Worm (Caenorhabditis elegans): Measurements from ENCODE around the gene Y41D4B.4.
A peak's percentile ranks its signal among the peaks of the same experiment; 100 is the strongest.

Y41D4B.4 gene

DNA sequence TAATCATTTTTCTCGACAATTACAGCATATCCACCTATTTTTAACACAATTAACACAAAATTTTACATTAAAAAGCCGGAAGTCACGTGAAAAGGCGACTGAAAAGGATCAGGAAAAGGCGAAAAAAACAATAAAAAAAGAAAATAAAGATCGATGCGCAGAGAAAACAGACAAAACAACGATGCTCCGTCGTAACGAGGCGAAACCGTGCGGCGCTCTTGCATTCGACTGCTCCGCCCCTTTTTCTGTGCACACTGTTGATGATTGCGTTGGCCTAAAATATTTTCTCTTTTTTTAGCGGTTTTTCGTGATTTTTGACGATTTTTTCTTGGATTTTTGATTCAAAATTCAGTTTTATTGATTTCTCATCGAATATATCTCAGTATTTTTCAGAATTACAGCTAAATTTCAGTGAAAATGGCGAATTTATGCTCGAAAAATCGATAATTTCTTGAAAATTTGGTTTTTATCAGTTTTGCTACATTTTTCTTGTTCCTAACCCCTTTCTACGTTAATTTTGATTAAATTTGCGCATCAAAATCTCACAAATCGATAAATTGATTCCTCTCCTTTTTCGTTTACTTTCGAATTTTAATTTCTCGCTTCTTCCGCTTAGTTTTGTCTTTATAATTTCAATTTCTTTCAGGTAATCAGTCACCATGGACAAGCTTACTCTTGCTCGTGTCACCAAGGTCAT is 717 bp upstream of the Y41D4B.4 start, which contains the start of gene rps-28 (continued):
- peak; percentile 16 for TF ChIP-seq lin-32 (GFP tag; optimal IDR thresholded peaks at IDR 0.05)
- TF ChIP-seq unc-62 (GFP tag; optimal IDR thresholded peaks at IDR 0.05): peak; percentile 70
- TF ChIP-seq ceh-83 (GFP tag; optimal IDR thresholded peaks at IDR 0.05): peak; percentile 79
- peak; percentile 94 for TF ChIP-seq mls-2 (tag; optimal IDR thresholded peaks at IDR 0.05)
- TF ChIP-seq nhr-237 (tag; optimal IDR thresholded peaks at IDR 0.05): peak; percentile 97
- TF ChIP-seq ztf-11 (tag; optimal IDR thresholded peaks at IDR 0.05): peak; percentile 94
- TF ChIP-seq snpc-4 (tag; optimal IDR thresholded peaks at IDR 0.05): no peak

DNA sequence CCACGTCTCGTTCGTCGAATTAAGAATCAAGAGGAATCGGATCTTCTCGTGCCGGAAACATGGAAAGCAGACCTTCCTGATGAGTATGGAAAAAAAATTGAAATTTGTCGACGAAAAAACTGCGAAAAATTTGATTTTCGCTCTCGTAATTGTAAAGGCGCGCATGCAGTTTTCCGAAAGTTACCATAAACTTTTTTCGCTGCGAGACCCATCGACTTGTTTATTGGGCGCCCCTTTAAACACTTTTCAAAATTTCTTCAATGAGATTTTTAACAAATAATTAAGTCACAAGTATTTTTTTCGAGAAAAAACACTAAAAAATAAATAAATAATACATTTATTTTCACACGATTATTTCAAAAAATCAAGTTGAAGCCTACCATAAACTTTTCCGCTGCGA is 825 bp downstream of the Y41D4B.4 start:
- TF ChIP-seq sem-2 (GFP tag; optimal IDR thresholded peaks at IDR 0.05) (no peak), sptf-1 (tag; optimal IDR thresholded peaks at IDR 0.05) (no peak), flh-1 (GFP tag; optimal IDR thresholded peaks at IDR 0.05) (no peak), ham-2 (GFP tag; optimal IDR thresholded peaks at IDR 0.05) (no peak), nhr-76 (tag; optimal IDR thresholded peaks at IDR 0.05) (no peak), lin-13 (tag; optimal IDR thresholded peaks at IDR 0.05) (no peak), ceh-39 (tag; optimal IDR thresholded peaks at IDR 0.05) (no peak)

DNA sequence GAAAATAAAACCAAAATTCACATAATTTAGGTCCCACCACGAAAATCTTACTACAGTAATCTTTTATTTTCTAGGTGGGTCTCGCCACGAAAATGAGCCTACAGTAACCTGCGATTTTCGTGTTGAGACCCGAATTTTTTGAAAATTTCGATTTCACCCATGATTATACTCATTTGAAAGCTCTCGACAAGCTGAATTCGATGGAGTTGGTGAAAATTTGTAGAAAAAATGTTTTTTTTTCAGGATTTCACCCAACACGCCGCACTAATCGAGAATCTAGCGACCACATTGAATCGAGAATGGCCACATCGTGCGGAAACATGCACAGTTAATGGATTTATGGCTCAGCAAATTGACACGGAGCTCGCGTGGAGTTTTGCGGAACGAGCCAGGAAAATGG is 3.0 kb downstream of the Y41D4B.4 start:
- TF ChIP-seq ceh-43 (GFP tag; optimal IDR thresholded peaks at IDR 0.05): no peak
- no peak for TF ChIP-seq lin-13 (tag; optimal IDR thresholded peaks at IDR 0.05)
- TF ChIP-seq sem-2 (GFP tag; optimal IDR thresholded peaks at IDR 0.05): no peak
- no peak for TF ChIP-seq bed-3 (GFP tag; optimal IDR thresholded peaks at IDR 0.05)
- TF ChIP-seq elt-3 (tag; optimal IDR thresholded peaks at IDR 0.05): no peak
- no peak for TF ChIP-seq ham-2 (GFP tag; optimal IDR thresholded peaks at IDR 0.05)
- TF ChIP-seq sptf-1 (tag; optimal IDR thresholded peaks at IDR 0.05): no peak
- no peak for TF ChIP-seq unc-39 (tag; optimal IDR thresholded peaks at IDR 0.05)
- no peak for TF ChIP-seq ceh-83 (GFP tag; optimal IDR thresholded peaks at IDR 0.05)
- TF ChIP-seq nhr-237 (tag; optimal IDR thresholded peaks at IDR 0.05): no peak
- TF ChIP-seq elt-1 (tag; optimal IDR thresholded peaks at IDR 0.05; ENCODE audit: borderline replicate concordance, insufficient read depth): no peak
- no peak for TF ChIP-seq unc-120 (tag; optimal IDR thresholded peaks at IDR 0.05; ENCODE audit: poor library complexity, severe bottlenecking)
- no peak for TF ChIP-seq hlh-1 (tag; optimal IDR thresholded peaks at IDR 0.05)
- no peak for TF ChIP-seq lin-32 (GFP tag; optimal IDR thresholded peaks at IDR 0.05)
- TF ChIP-seq nhr-12 (tag; optimal IDR thresholded peaks at IDR 0.05): no peak
- TF ChIP-seq M03D4.4 (tag; optimal IDR thresholded peaks at IDR 0.05): no peak
- no peak for TF ChIP-seq unc-62 (GFP tag; optimal IDR thresholded peaks at IDR 0.05)
- TF ChIP-seq mep-1 (tag; optimal IDR thresholded peaks at IDR 0.05): no peak

DNA sequence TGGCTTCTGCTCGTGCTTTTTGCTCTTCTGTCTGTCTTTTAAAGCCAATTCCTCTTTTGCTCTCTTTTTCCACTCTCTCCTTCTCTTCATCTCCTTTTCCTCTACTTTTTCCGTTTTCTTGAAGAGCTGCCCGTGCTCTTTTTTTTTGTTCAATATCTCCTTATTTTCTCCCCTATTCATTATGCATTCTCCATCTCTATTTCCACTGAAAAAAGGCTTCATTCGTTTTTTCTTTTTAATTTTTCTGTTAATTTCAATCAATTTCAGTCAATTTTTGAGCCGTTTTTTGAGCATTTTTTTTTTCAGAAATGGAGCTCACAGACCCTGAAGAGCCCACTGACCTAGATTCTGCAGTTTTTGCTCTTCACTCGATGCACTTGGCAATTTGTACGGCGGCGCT is 12.5 kb downstream of the Y41D4B.4 start, which contains the start of gene Y41D4B.1:
Y41D4B.1 (plus strand) TSS at position 301 of the 400 bp plus-strand sequence.
- TF ChIP-seq lsy-2 (tag; optimal IDR thresholded peaks at IDR 0.05) (no peak), ham-2 (GFP tag; optimal IDR thresholded peaks at IDR 0.05) (no peak), hlh-1 (tag; optimal IDR thresholded peaks at IDR 0.05) (no peak), ceh-43 (GFP tag; optimal IDR thresholded peaks at IDR 0.05) (no peak), mab-5 (tag; optimal IDR thresholded peaks at IDR 0.05) (no peak), sem-2 (GFP tag; optimal IDR thresholded peaks at IDR 0.05) (no peak), nhr-76 (tag; optimal IDR thresholded peaks at IDR 0.05) (no peak), snpc-4 (tag; optimal IDR thresholded peaks at IDR 0.05) (no peak), mls-2 (tag; optimal IDR thresholded peaks at IDR 0.05) (no peak), nhr-2 (tag; optimal IDR thresholded peaks at IDR 0.05) (no peak), M03D4.4 (tag; optimal IDR thresholded peaks at IDR 0.05) (no peak), pha-4 (tag; optimal IDR thresholded peaks at IDR 0.05) (no peak), lin-13 (tag; optimal IDR thresholded peaks at IDR 0.05) (no peak), tbx-8 (GFP tag; optimal IDR thresholded peaks at IDR 0.05) (no peak), sptf-1 (tag; optimal IDR thresholded peaks at IDR 0.05) (no peak)

DNA sequence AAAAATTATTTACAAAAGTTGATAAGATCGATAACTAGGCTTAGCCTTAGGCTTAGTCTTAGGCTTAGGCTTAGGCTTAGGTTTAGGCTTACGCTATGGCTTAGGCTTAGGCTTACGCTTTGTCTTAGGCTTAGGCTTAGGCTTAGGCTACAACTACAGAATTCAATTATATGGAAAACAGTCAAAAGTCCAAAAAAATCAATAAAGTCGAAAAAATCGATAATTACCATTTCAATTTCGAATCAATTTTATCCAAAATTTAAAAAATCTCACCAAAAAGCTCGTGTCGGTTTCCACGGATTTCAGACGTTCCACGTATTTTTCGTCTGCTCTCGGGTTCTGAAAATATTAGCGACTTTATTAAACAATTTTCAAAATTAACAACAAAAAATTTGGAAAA is 17.0 kb downstream of the Y41D4B.4 start:
- TF ChIP-seq hlh-1 (tag; optimal IDR thresholded peaks at IDR 0.05): no peak
- no peak for TF ChIP-seq sem-2 (GFP tag; optimal IDR thresholded peaks at IDR 0.05)
- TF ChIP-seq elt-1 (tag; optimal IDR thresholded peaks at IDR 0.05; ENCODE audit: borderline replicate concordance, insufficient read depth): no peak
- no peak for TF ChIP-seq elt-3 (tag; optimal IDR thresholded peaks at IDR 0.05)
- TF ChIP-seq nhr-76 (tag; optimal IDR thresholded peaks at IDR 0.05): no peak
- no peak for TF ChIP-seq cnd-1 (tag; optimal IDR thresholded peaks at IDR 0.05)
- no peak for TF ChIP-seq pha-4 (tag; optimal IDR thresholded peaks at IDR 0.05)
- no peak for TF ChIP-seq ham-2 (GFP tag; optimal IDR thresholded peaks at IDR 0.05)
- no peak for TF ChIP-seq nhr-28 (tag; optimal IDR thresholded peaks at IDR 0.05)
- no peak for TF ChIP-seq blmp-1 (tag; optimal IDR thresholded peaks at IDR 0.05)
- no peak for TF ChIP-seq lsy-2 (tag; optimal IDR thresholded peaks at IDR 0.05)
